1 fruit fly cellular context compared by ENCODE assay signal in genomic region chr2L:18653328-18653675, dm6.
A peak's percentile ranks its signal among the peaks of the same experiment; 100 is the strongest.
TF ChIP-seq lines count a peak whose summit lies in the region.

No protein-coding gene starts in this region.

TF ChIP-seq in whole organism, embryonic, 481 proteins besides CTCF, POLR2A, EP300 and RAD21 (continued from another document and continues in another):
- peak; percentile 21 for TF ChIP-seq ATbp (GFP tag; optimal IDR thresholded peaks at IDR 0.05; lab: Kevin White, UChicago)
- peak in 1 of 3 experiments; percentile 58 for TF ChIP-seq lola (GFP tag; optimal IDR thresholded peaks at IDR 0.05; lab: Kevin White, UChicago)
- TF ChIP-seq Ets97D (GFP tag; optimal IDR thresholded peaks at IDR 0.05; lab: Kevin White, UChicago) = peak; percentile 36
- TF ChIP-seq usp (GFP tag; optimal IDR thresholded peaks at IDR 0.05; lab: Kevin White, UChicago) = no peak
- TF ChIP-seq Pdp1 (GFP tag; optimal IDR thresholded peaks at IDR 0.05; lab: Kevin White, UChicago) = peak; percentile 51 to 75
- TF ChIP-seq CG11247 (GFP tag; IDR thresholded peaks at IDR 0.05; lab: Robert Waterston, UW) = peak; percentile 48; the same call in 1 of the 2 replicates
- TF ChIP-seq grau (tag; optimal IDR thresholded peaks at IDR 0.05; lab: Kevin White, UChicago) = peak; percentile 48
- peak; percentile 91 for TF ChIP-seq CG18262 (tag; optimal IDR thresholded peaks at IDR 0.05; lab: Kevin White, UChicago)
- no peak for TF ChIP-seq bowl (GFP tag; IDR thresholded peaks at IDR 0.05; lab: Robert Waterston, UW)
- peak; percentile 63 for TF ChIP-seq CG18764 (GFP tag; optimal IDR thresholded peaks at IDR 0.05; lab: Kevin White, UChicago)
- TF ChIP-seq Awh (GFP tag; IDR thresholded peaks at IDR 0.05; lab: Robert Waterston, UW) = peak; percentile 76
- peak; percentile 48 for TF ChIP-seq unpg (GFP tag; optimal IDR thresholded peaks at IDR 0.05; lab: Kevin White, UChicago)
- TF ChIP-seq CG10209 (GFP tag; optimal IDR thresholded peaks at IDR 0.05; lab: Kevin White, UChicago) = peak; percentile 12
- TF ChIP-seq stwl (tag; optimal IDR thresholded peaks at IDR 0.05; lab: Kevin White, UChicago) = peak; percentile 17
- 0 out of 2 replicates have a peak, but pooled peaks have one; percentile 35 for TF ChIP-seq gsb (GFP tag; IDR thresholded peaks at IDR 0.05; lab: Robert Waterston, UW)
- peak; percentile 92 for TF ChIP-seq Xrp1 (GFP tag; IDR thresholded peaks at IDR 0.05; lab: Robert Waterston, UW)
- TF ChIP-seq HLHmδ (GFP tag; optimal IDR thresholded peaks at IDR 0.05; lab: Kevin White, UChicago) = no peak
- peak; percentile 77 for TF ChIP-seq Ptx1 (GFP tag; IDR thresholded peaks at IDR 0.05; lab: Robert Waterston, UW)
- TF ChIP-seq CG42726 (GFP tag; IDR thresholded peaks at IDR 0.05; lab: Robert Waterston, UW; ENCODE audit: partially characterized antibody) = no peak
- TF ChIP-seq da (GFP tag; optimal IDR thresholded peaks at IDR 0.05; lab: Kevin White, UChicago) = no peak
- TF ChIP-seq Neu2 (GFP tag; optimal IDR thresholded peaks at IDR 0.05; lab: Kevin White, UChicago; ENCODE audit: borderline replicate concordance) = peak; percentile 52
- no peak for TF ChIP-seq sr (GFP tag; IDR thresholded peaks at IDR 0.05; lab: Robert Waterston, UW)
- 0 out of 3 replicates have a peak, but pooled peaks have one; percentile 13 for TF ChIP-seq CG14050 (GFP tag; IDR thresholded peaks at IDR 0.05; lab: Robert Waterston, UW)
- peak; percentile 77 for TF ChIP-seq CG33213 (GFP tag; optimal IDR thresholded peaks at IDR 0.05; lab: Kevin White, UChicago)
- TF ChIP-seq CG7987 (GFP tag; optimal IDR thresholded peaks at IDR 0.05; lab: Kevin White, UChicago) = peak; percentile 27
- TF ChIP-seq Nf-YB (GFP tag; optimal IDR thresholded peaks at IDR 0.05; lab: Kevin White, UChicago) = peak; percentile 3
- no peak for TF ChIP-seq Trl (optimal IDR thresholded peaks at IDR 0.05; lab: Kevin White, UChicago)
- peak; percentile 57 for TF ChIP-seq Trl (GFP tag; optimal IDR thresholded peaks at IDR 0.05; lab: Kevin White, UChicago)
- TF ChIP-seq CG7556 (GFP tag; optimal IDR thresholded peaks at IDR 0.05; lab: Kevin White, UChicago) = peak; percentile 32
- TF ChIP-seq lbe (GFP tag; optimal IDR thresholded peaks at IDR 0.05; lab: Kevin White, UChicago) = peak; percentile 92
- TF ChIP-seq unc-4 (GFP tag; IDR thresholded peaks at IDR 0.05; lab: Robert Waterston, UW; ENCODE audit: partially characterized antibody) = no peak
- TF ChIP-seq sima (GFP tag; optimal IDR thresholded peaks at IDR 0.05; lab: Kevin White, UChicago) = no peak
- TF ChIP-seq CG4820 (GFP tag; optimal IDR thresholded peaks at IDR 0.05; lab: Kevin White, UChicago) = peak; percentile 85
- no peak for TF ChIP-seq CG16815 (GFP tag; optimal IDR thresholded peaks at IDR 0.05; lab: Kevin White, UChicago)
- peak; percentile 1 for TF ChIP-seq CG14965 (GFP tag; optimal IDR thresholded peaks at IDR 0.05; lab: Kevin White, UChicago; ENCODE audit: borderline replicate concordance)
- peak; percentile 51 for TF ChIP-seq CG8359 (GFP tag; optimal IDR thresholded peaks at IDR 0.05; lab: Kevin White, UChicago; ENCODE audit: borderline replicate concordance)
- TF ChIP-seq CG33557 (GFP tag; optimal IDR thresholded peaks at IDR 0.05; lab: Kevin White, UChicago) = no peak
- no peak for TF ChIP-seq Doc3 (GFP tag; IDR thresholded peaks at IDR 0.05; lab: Robert Waterston, UW; ENCODE audit: partially characterized antibody)
- peak; percentile 66 for TF ChIP-seq CG17802 (tag; optimal IDR thresholded peaks at IDR 0.05; lab: Kevin White, UChicago)
- no peak for TF ChIP-seq CG17912 (GFP tag; optimal IDR thresholded peaks at IDR 0.05; lab: Kevin White, UChicago)
- no peak for TF ChIP-seq Poxn (GFP tag; IDR thresholded peaks at IDR 0.05; lab: Robert Waterston, UW)
- TF ChIP-seq Dp (GFP tag; optimal IDR thresholded peaks at IDR 0.05; lab: Kevin White, UChicago) = no peak
- TF ChIP-seq CG8388 (GFP tag; optimal IDR thresholded peaks at IDR 0.05; lab: Kevin White, UChicago) = peak; percentile 88
- peak; percentile 17 for TF ChIP-seq repo (GFP tag; optimal IDR thresholded peaks at IDR 0.05; lab: Kevin White, UChicago)
- peak; percentile 58 for TF ChIP-seq Fer3 (tag; optimal IDR thresholded peaks at IDR 0.05; lab: Kevin White, UChicago)
- peak; percentile 43; the same call in 1 of the 2 replicates for TF ChIP-seq dati (GFP tag; IDR thresholded peaks at IDR 0.05; lab: Robert Waterston, UW)
- peak; percentile 66 for TF ChIP-seq gem (tag; optimal IDR thresholded peaks at IDR 0.05; lab: Kevin White, UChicago)
- TF ChIP-seq z (GFP tag; IDR thresholded peaks at IDR 0.05; lab: Robert Waterston, UW) = peak; percentile 41; the same call in 1 of the 3 replicates
- TF ChIP-seq ttk (GFP tag; IDR thresholded peaks at IDR 0.05; lab: Robert Waterston, UW) = peak; percentile 75
- TF ChIP-seq YL-1 (GFP tag; optimal IDR thresholded peaks at IDR 0.05; lab: Kevin White, UChicago) = no peak
- peak; percentile 86 for TF ChIP-seq phol (tag; optimal IDR thresholded peaks at IDR 0.05; lab: Kevin White, UChicago)
- peak; percentile 68 for TF ChIP-seq CG8924 (tag; optimal IDR thresholded peaks at IDR 0.05; lab: Kevin White, UChicago)
- TF ChIP-seq HLH54F (GFP tag; optimal IDR thresholded peaks at IDR 0.05; lab: Kevin White, UChicago) = peak; percentile 27
- TF ChIP-seq corto (GFP tag; optimal IDR thresholded peaks at IDR 0.05; lab: Kevin White, UChicago) = peak; percentile 91
- TF ChIP-seq B-H2 (GFP tag; optimal IDR thresholded peaks at IDR 0.05; lab: Kevin White, UChicago) = no peak
- peak; percentile 59 for TF ChIP-seq CG15696 (tag; optimal IDR thresholded peaks at IDR 0.05; lab: Kevin White, UChicago)
- TF ChIP-seq CG34376 (GFP tag; optimal IDR thresholded peaks at IDR 0.05; lab: Kevin White, UChicago) = no peak
- TF ChIP-seq Tbp (GFP tag; optimal IDR thresholded peaks at IDR 0.05; lab: Kevin White, UChicago) = no peak
- TF ChIP-seq CG5180 (GFP tag; optimal IDR thresholded peaks at IDR 0.05; lab: Kevin White, UChicago) = peak; percentile 39
- TF ChIP-seq Atf3 (GFP tag; optimal IDR thresholded peaks at IDR 0.05; lab: Kevin White, UChicago) = peak; percentile 15
- peak; percentile 43 for TF ChIP-seq ewg (GFP tag; optimal IDR thresholded peaks at IDR 0.05; lab: Kevin White, UChicago)
- TF ChIP-seq abd-A (tag; optimal IDR thresholded peaks at IDR 0.05; lab: Kevin White, UChicago) = no peak
- peak; percentile 91 for TF ChIP-seq D19B (GFP tag; optimal IDR thresholded peaks at IDR 0.05; lab: Kevin White, UChicago)
- peak; percentile 29; the same call in 1 of the 2 replicates for TF ChIP-seq CG3847 (GFP tag; IDR thresholded peaks at IDR 0.05; lab: Robert Waterston, UW)
- TF ChIP-seq CG15073 (GFP tag; optimal IDR thresholded peaks at IDR 0.05; lab: Kevin White, UChicago) = no peak
- TF ChIP-seq CG3065 (GFP tag; optimal IDR thresholded peaks at IDR 0.05; lab: Kevin White, UChicago) = peak; percentile 21
- TF ChIP-seq Hand (GFP tag; optimal IDR thresholded peaks at IDR 0.05; lab: Kevin White, UChicago) = no peak
- TF ChIP-seq zen2 (GFP tag; IDR thresholded peaks at IDR 0.05; lab: Robert Waterston, UW; ENCODE audit: partially characterized antibody) = no peak
- peak; percentile 37 for TF ChIP-seq grn (GFP tag; optimal IDR thresholded peaks at IDR 0.05; lab: Kevin White, UChicago)
- 0 out of 2 replicates have a peak, but pooled peaks have one; percentile 53 for TF ChIP-seq seq (GFP tag; IDR thresholded peaks at IDR 0.05; lab: Robert Waterston, UW)
- no peak for TF ChIP-seq CrebB (tag; optimal IDR thresholded peaks at IDR 0.05; lab: Kevin White, UChicago)
- TF ChIP-seq Lpt (GFP tag; optimal IDR thresholded peaks at IDR 0.05; lab: Kevin White, UChicago) = no peak
- TF ChIP-seq Side (GFP tag; optimal IDR thresholded peaks at IDR 0.05; lab: Kevin White, UChicago) = peak; percentile 52
- peak; percentile 59 for TF ChIP-seq Gsc (GFP tag; IDR thresholded peaks at IDR 0.05; lab: Robert Waterston, UW)
- no peak for TF ChIP-seq Dfd (GFP tag; optimal IDR thresholded peaks at IDR 0.05; lab: Kevin White, UChicago)
- TF ChIP-seq Mrtf (GFP tag; IDR thresholded peaks at IDR 0.05; lab: Robert Waterston, UW) = peak; percentile 45; the same call in 1 of the 3 replicates
- peak; percentile 84 for TF ChIP-seq CG32772 (GFP tag; IDR thresholded peaks at IDR 0.05; lab: Robert Waterston, UW)
- peak; percentile 66 for TF ChIP-seq Max (GFP tag; optimal IDR thresholded peaks at IDR 0.05; lab: Kevin White, UChicago)
- peak; percentile 93 for TF ChIP-seq CG2712 (tag; optimal IDR thresholded peaks at IDR 0.05; lab: Kevin White, UChicago)
- TF ChIP-seq Gug (GFP tag; IDR thresholded peaks at IDR 0.05; lab: Robert Waterston, UW) = peak; percentile 49; the same call in 2 of the 4 replicates
- TF ChIP-seq inv (GFP tag; IDR thresholded peaks at IDR 0.05; lab: Robert Waterston, UW; ENCODE audit: partially characterized antibody) = no peak
- TF ChIP-seq disco-r (GFP tag; optimal IDR thresholded peaks at IDR 0.05; lab: Kevin White, UChicago) = no peak
- no peak for TF ChIP-seq bigmax (GFP tag; optimal IDR thresholded peaks at IDR 0.05; lab: Kevin White, UChicago)
- peak; percentile 42 to 80 for TF ChIP-seq chif (GFP tag; optimal IDR thresholded peaks at IDR 0.05; lab: Kevin White, UChicago)
- TF ChIP-seq CG6791 (GFP tag; IDR thresholded peaks at IDR 0.05; lab: Robert Waterston, UW; ENCODE audit: partially characterized antibody) = no peak
- peak; percentile 43 for TF ChIP-seq CG3281 (GFP tag; optimal IDR thresholded peaks at IDR 0.05; lab: Kevin White, UChicago)
- peak; percentile 46 for TF ChIP-seq jumu (GFP tag; optimal IDR thresholded peaks at IDR 0.05; lab: Kevin White, UChicago)
- no peak for TF ChIP-seq Doc2 (GFP tag; IDR thresholded peaks at IDR 0.05; lab: Robert Waterston, UW)
- TF ChIP-seq Spps (tag; optimal IDR thresholded peaks at IDR 0.05; lab: Kevin White, UChicago) = peak; percentile 83
- no peak for TF ChIP-seq MBD-R2 (GFP tag; IDR thresholded peaks at IDR 0.05; lab: Robert Waterston, UW)
- peak; percentile 37 for TF ChIP-seq CG8281 (tag; optimal IDR thresholded peaks at IDR 0.05; lab: Kevin White, UChicago)
- TF ChIP-seq Bdp1 (GFP tag; optimal IDR thresholded peaks at IDR 0.05; lab: Kevin White, UChicago) = no peak
- TF ChIP-seq stc (GFP tag; IDR thresholded peaks at IDR 0.05; lab: Robert Waterston, UW) = peak; percentile 34; the same call in 1 of the 2 replicates
- peak; percentile 40; the same call in 1 of the 2 replicates for TF ChIP-seq H2.0 (GFP tag; IDR thresholded peaks at IDR 0.05; lab: Robert Waterston, UW)
- no peak for TF ChIP-seq CG12744 (GFP tag; optimal IDR thresholded peaks at IDR 0.05; lab: Kevin White, UChicago)
- TF ChIP-seq az2 (GFP tag; optimal IDR thresholded peaks at IDR 0.05; lab: Kevin White, UChicago) = peak; percentile 50
- TF ChIP-seq ase (GFP tag; IDR thresholded peaks at IDR 0.05; lab: Robert Waterston, UW) = peak; percentile 52; the same call in 2 of the 3 replicates
- peak; percentile 13 for TF ChIP-seq zfh2 (GFP tag; optimal IDR thresholded peaks at IDR 0.05; lab: Kevin White, UChicago)
- no peak for TF ChIP-seq rib (GFP tag; IDR thresholded peaks at IDR 0.05; lab: Robert Waterston, UW)
- no peak for TF ChIP-seq ab (GFP tag; optimal IDR thresholded peaks at IDR 0.05; lab: Kevin White, UChicago)
- TF ChIP-seq CG1832 (GFP tag; optimal IDR thresholded peaks at IDR 0.05; lab: Kevin White, UChicago) = no peak
- TF ChIP-seq Fer1 (GFP tag; optimal IDR thresholded peaks at IDR 0.05; lab: Kevin White, UChicago) = peak; percentile 18
- no peak for TF ChIP-seq Dip2 (GFP tag; IDR thresholded peaks at IDR 0.05; lab: Robert Waterston, UW)
- peak; percentile 62 for TF ChIP-seq CG4707 (GFP tag; optimal IDR thresholded peaks at IDR 0.05; lab: Kevin White, UChicago)
- TF ChIP-seq Abd-B (GFP tag; optimal IDR thresholded peaks at IDR 0.05; lab: Kevin White, UChicago) = peak; percentile 70
- peak; percentile 84 for TF ChIP-seq D19A (tag; optimal IDR thresholded peaks at IDR 0.05; lab: Kevin White, UChicago)
- TF ChIP-seq CG18011 (GFP tag; optimal IDR thresholded peaks at IDR 0.05; lab: Kevin White, UChicago) = no peak
- TF ChIP-seq ham (GFP tag; IDR thresholded peaks at IDR 0.05; lab: Robert Waterston, UW) = no peak
- TF ChIP-seq ci (GFP tag; IDR thresholded peaks at IDR 0.05; lab: Robert Waterston, UW) = peak; percentile 87
- peak; percentile 73 for TF ChIP-seq dmrt99B (tag; optimal IDR thresholded peaks at IDR 0.05; lab: Kevin White, UChicago)
- TF ChIP-seq sisA (GFP tag; IDR thresholded peaks at IDR 0.05; lab: Robert Waterston, UW) = peak; percentile 69
- peak; percentile 22; the same call in 1 of the 2 replicates for TF ChIP-seq ap (GFP tag; IDR thresholded peaks at IDR 0.05; lab: Robert Waterston, UW)
- peak; percentile 55 for TF ChIP-seq Sox100B (GFP tag; optimal IDR thresholded peaks at IDR 0.05; lab: Kevin White, UChicago)
- peak; percentile 40 for TF ChIP-seq MTF-1 (GFP tag; optimal IDR thresholded peaks at IDR 0.05; lab: Kevin White, UChicago; ENCODE audit: borderline replicate concordance)
- peak; percentile 95 for TF ChIP-seq Med (GFP tag; lab: Kevin White, UChicago)
- TF ChIP-seq Bteb2 (GFP tag; optimal IDR thresholded peaks at IDR 0.05; lab: Kevin White, UChicago) = no peak
- peak; percentile 78 for TF ChIP-seq Ssrp (tag; optimal IDR thresholded peaks at IDR 0.05; lab: Kevin White, UChicago)
- TF ChIP-seq CG13123 (GFP tag; optimal IDR thresholded peaks at IDR 0.05; lab: Kevin White, UChicago) = peak; percentile 24
- no peak for TF ChIP-seq pum (GFP tag; optimal IDR thresholded peaks at IDR 0.05; lab: Kevin White, UChicago)
- no peak for TF ChIP-seq MESR4 (GFP tag; optimal IDR thresholded peaks at IDR 0.05; lab: Kevin White, UChicago)
- TF ChIP-seq Ets65A (GFP tag; lab: Kevin White, UChicago) = peak; percentile 97
- TF ChIP-seq hkb (optimal IDR thresholded peaks at IDR 0.05; lab: Kevin White, UChicago) = no peak
- TF ChIP-seq hkb (GFP tag; IDR thresholded peaks at IDR 0.05; lab: Robert Waterston, UW) = peak; percentile 67; the same call in 1 of the 2 replicates
- peak; percentile 78 for TF ChIP-seq tap (tag; optimal IDR thresholded peaks at IDR 0.05; lab: Kevin White, UChicago)
- no peak for TF ChIP-seq ftz-f1 (GFP tag; optimal IDR thresholded peaks at IDR 0.05; lab: Kevin White, UChicago)
- TF ChIP-seq Dek (tag; optimal IDR thresholded peaks at IDR 0.05; lab: Kevin White, UChicago) = no peak
- no peak for TF ChIP-seq gcm (GFP tag; optimal IDR thresholded peaks at IDR 0.05; lab: Kevin White, UChicago)
- peak in 1 of 2 experiments; percentile 87 for TF ChIP-seq eve (GFP tag; optimal IDR thresholded peaks at IDR 0.05; lab: Kevin White, UChicago)
- no peak for TF ChIP-seq Antp (GFP tag; optimal IDR thresholded peaks at IDR 0.05; lab: Kevin White, UChicago)
- peak; percentile 98 for TF ChIP-seq sens (GFP tag; lab: Kevin White, UChicago)
- TF ChIP-seq sqz (GFP tag; optimal IDR thresholded peaks at IDR 0.05; lab: Kevin White, UChicago) = peak; percentile 52
